Worm (Caenorhabditis elegans) whole organism, L4/young adult: Measurements from ENCODE around the gene Y38H8A.12.

Source experiments
- dao-5 ChIP-seq: sonication (generic microtip); optimal IDR thresholded peaks from 2 replicates; lab custom pipeline; 2016; ENCODE audit warnings: missing genotype, missing genetic modification characterization, moderate library complexity, missing compliant biosample characterization
- him-1 ChIP-seq: sonication (generic microtip); optimal IDR thresholded peaks from 2 replicates; lab custom pipeline; 2016; ENCODE audit warnings: missing genotype, missing genetic modification reagents, missing genetic modification characterization, missing compliant biosample characterization

- no peak for TF ChIP-seq him-1 (tag; lab: Kevin White, UChicago)
- TF ChIP-seq dao-5 (tag; lab: Kevin White, UChicago), result no peak
Measured at ce11 chrIV:13505662-13506061, 44.9 kb upstream of the Y38H8A.12 start, which contains the start of gene nlp-17.
